Worm (Caenorhabditis elegans) whole organism, L4/young adult: ENCODE data around the gene C06B8.2.

Experiments
- W03F9.2 ChIP-seq: fragments of 150-350 bp; optimal IDR thresholded peaks from 2 replicates; lab custom pipeline; 2014; ENCODE audit warnings: missing biosample characterization, missing genetic modification characterization
- dao-5 ChIP-seq: sonication (generic microtip); optimal IDR thresholded peaks from 2 replicates; lab custom pipeline; 2016; ENCODE audit warnings: missing genotype, missing genetic modification characterization, moderate library complexity, missing compliant biosample characterization
- him-1 ChIP-seq: sonication (generic microtip); optimal IDR thresholded peaks from 2 replicates; lab custom pipeline; 2016; ENCODE audit warnings: missing genotype, missing genetic modification reagents, missing genetic modification characterization, missing compliant biosample characterization

ce11 chrV:15503603-15504002, 25.1 kb upstream of the C06B8.2 start:
- TF ChIP-seq dao-5 (no peak), him-1 (tag; lab: Kevin White, UChicago) (no peak), W03F9.2 (no peak)
